Fruit fly (Drosophila melanogaster) whole organism, embryonic: Measurements from ENCODE around the gene Nnp-1.
A peak's percentile ranks its signal among the peaks of the same experiment; 100 is the strongest.

Experiments
- Asciz ChIP-seq: fragments of 200-800 bp; sonication (Bioruptor generic); optimal IDR thresholded peaks from 2 replicates; lab custom pipeline; 2017; ENCODE audit warnings: missing biosample characterization, mild to moderate bottlenecking, missing genetic modification characterization, missing genetic modification reagents
- B-H1 ChIP-seq: fragments of 200-800 bp; sonication (Bioruptor generic); IDR thresholded peaks from 3 replicates; pipeline ENCODE4 v1.3.6; 2022; ENCODE audit warnings: missing biosample characterization, missing genetic modification characterization
- Blimp-1 ChIP-seq: fragments of 200-800 bp; sonication (Bioruptor generic); optimal IDR thresholded peaks from 3 replicates; lab custom pipeline; 2018; ENCODE audit warnings: missing biosample characterization, missing genetic modification characterization, mild to moderate bottlenecking, moderate library complexity, missing genetic modification reagents
- Bteb2 ChIP-seq: fragments of 200-800 bp; sonication (Bioruptor generic); optimal IDR thresholded peaks from 2 replicates; lab custom pipeline; 2016; ENCODE audit warnings: missing biosample characterization, missing genetic modification characterization
- CG10321 ChIP-seq: fragments of 200-800 bp; sonication (Bioruptor generic); IDR thresholded peaks from 2 replicates; pipeline ENCODE4 v1.3.6; 2022; ENCODE audit warnings: missing biosample characterization, missing genetic modification characterization
- CG10565 ChIP-seq: fragments of 200-800 bp; sonication (Bioruptor generic); optimal IDR thresholded peaks from 3 replicates; lab custom pipeline; 2016; ENCODE audit warnings: missing biosample characterization, mild to moderate bottlenecking, missing genetic modification characterization
- CG11695 ChIP-seq: fragments of 200-800 bp; sonication (Bioruptor generic); IDR thresholded peaks from 3 replicates; pipeline ENCODE4 v1.3.6; 2022; ENCODE audit warnings: missing biosample characterization, missing genetic modification characterization
- CG12219 ChIP-seq: fragments of 200-800 bp; sonication (Bioruptor generic); optimal IDR thresholded peaks from 3 replicates; lab custom pipeline; 2018; ENCODE audit warnings: missing biosample characterization, mild to moderate bottlenecking, missing genetic modification characterization
- CG12299 ChIP-seq: fragments of 200-800 bp; sonication (Bioruptor generic); optimal IDR thresholded peaks from 2 replicates; lab custom pipeline; 2018; ENCODE audit warnings: missing biosample characterization, mild to moderate bottlenecking, missing genetic modification characterization
- CG14710 ChIP-seq: fragments of 200-800 bp; sonication (Bioruptor generic); optimal IDR thresholded peaks from 3 replicates; lab custom pipeline; 2019; ENCODE audit warnings: missing biosample characterization, mild to moderate bottlenecking, missing genetic modification characterization, moderate library complexity
- CG15696 ChIP-seq: fragments of 200-800 bp; sonication (Bioruptor generic); optimal IDR thresholded peaks from 2 replicates; lab custom pipeline; 2019; ENCODE audit warnings: missing biosample characterization, mild to moderate bottlenecking, missing genetic modification characterization, moderate library complexity
- CG17361 ChIP-seq: fragments of 200-800 bp; sonication (Bioruptor generic); IDR thresholded peaks from 3 replicates; pipeline ENCODE4 v1.3.6; 2022; ENCODE audit warnings: missing biosample characterization, missing genetic modification characterization
- CG17385 ChIP-seq: fragments of 200-800 bp; sonication (Bioruptor generic); optimal IDR thresholded peaks from 3 replicates; lab custom pipeline; 2018; ENCODE audit warnings: missing biosample characterization, mild to moderate bottlenecking, missing genetic modification characterization
- CG18011 ChIP-seq: fragments of 200-800 bp; sonication (Bioruptor generic); optimal IDR thresholded peaks from 2 replicates; lab custom pipeline; 2017; ENCODE audit warnings: missing biosample characterization, missing genetic modification characterization, mild to moderate bottlenecking, moderate library complexity, missing genotype
- CG2120 ChIP-seq: fragments of 200-800 bp; sonication (Bioruptor generic); optimal IDR thresholded peaks from 3 replicates; lab custom pipeline; 2016; ENCODE audit warnings: missing biosample characterization, missing genetic modification characterization
- CG31224 ChIP-seq: fragments of 200-800 bp; sonication (Bioruptor generic); IDR thresholded peaks from 2 replicates; pipeline ENCODE4 v1.3.6; 2022; ENCODE audit warnings: missing biosample characterization, missing genetic modification characterization
- CG32767 ChIP-seq: fragments of 200-800 bp; sonication (Bioruptor generic); IDR thresholded peaks from 2 replicates; pipeline ENCODE4 v1.3.6; 2022; ENCODE audit warnings: missing biosample characterization, missing genetic modification characterization
- CG32772 ChIP-seq: fragments of 200-800 bp; sonication (Bioruptor generic); IDR thresholded peaks from 2 replicates; pipeline ENCODE4 v1.3.6; 2022; ENCODE audit warnings: missing biosample characterization, missing genetic modification characterization
- CG33213 ChIP-seq: fragments of 200-800 bp; sonication (Bioruptor generic); optimal IDR thresholded peaks from 3 replicates; lab custom pipeline; 2016; ENCODE audit warnings: missing biosample characterization, missing genetic modification characterization
- CG33557 ChIP-seq: fragments of 200-800 bp; sonication (Bioruptor generic); optimal IDR thresholded peaks from 2 replicates; lab custom pipeline; 2019; ENCODE audit warnings: missing biosample characterization, mild to moderate bottlenecking, missing genetic modification characterization, moderate library complexity
- CG4282 ChIP-seq: fragments of 200-800 bp; sonication (Bioruptor generic); optimal IDR thresholded peaks from 2 replicates; lab custom pipeline; 2016; ENCODE audit warnings: missing biosample characterization, missing genetic modification characterization
- CG4360 ChIP-seq: fragments of 200-800 bp; sonication (Bioruptor generic); IDR thresholded peaks from 2 replicates; pipeline ENCODE4 v1.3.6; 2022; ENCODE audit warnings: missing biosample characterization, missing genetic modification characterization
- CG6654 ChIP-seq: fragments of 200-800 bp; sonication (Bioruptor generic); optimal IDR thresholded peaks from 2 replicates; lab custom pipeline; 2017; ENCODE audit warnings: missing biosample characterization, mild to moderate bottlenecking, missing genetic modification characterization
- CG9215 ChIP-seq: fragments of 200-800 bp; sonication (Bioruptor generic); IDR thresholded peaks from 2 replicates; pipeline ENCODE4 v1.3.6; 2022; ENCODE audit warnings: missing biosample characterization, missing genetic modification characterization
- Dbx ChIP-seq: fragments of 200-800 bp; sonication (Bioruptor generic); IDR thresholded peaks from 3 replicates; pipeline ENCODE4 v1.3.6; 2022; ENCODE audit warnings: missing biosample characterization, missing genetic modification characterization
- Dref ChIP-seq: fragments of 200-800 bp; sonication (Bioruptor generic); IDR thresholded peaks from 2 replicates; pipeline ENCODE4 v1.3.6; 2022; ENCODE audit warnings: missing biosample characterization, missing genetic modification characterization
- HLH54F ChIP-seq: fragments of 200-800 bp; sonication (Bioruptor generic); optimal IDR thresholded peaks from 3 replicates; lab custom pipeline; 2016; ENCODE audit warnings: missing biosample characterization, missing genetic modification characterization
- HmgZ ChIP-seq: fragments of 200-800 bp; sonication (Bioruptor generic); optimal IDR thresholded peaks from 2 replicates; lab custom pipeline; 2018; ENCODE audit warnings: missing biosample characterization, mild to moderate bottlenecking, missing genetic modification characterization
- Hmr ChIP-seq: fragments of 200-800 bp; sonication (Bioruptor generic); optimal IDR thresholded peaks from 3 replicates; lab custom pipeline; 2017; ENCODE audit warnings: mild to moderate bottlenecking, missing biosample characterization, missing genetic modification reagents, missing genetic modification characterization
- NK7.1 ChIP-seq: fragments of 200-800 bp; sonication (Bioruptor generic); optimal IDR thresholded peaks from 3 replicates; lab custom pipeline; 2016; ENCODE audit warnings: missing biosample characterization, missing genetic modification characterization
- Opbp ChIP-seq: fragments of 200-800 bp; sonication (Bioruptor generic); IDR thresholded peaks from 3 replicates; pipeline ENCODE4 v1.3.6; 2022; ENCODE audit warnings: missing biosample characterization, missing genetic modification characterization; ENCODE audit not compliant: partially characterized antibody
- Xbp1 ChIP-seq: fragments of 200-800 bp; sonication (Bioruptor generic); optimal IDR thresholded peaks from 3 replicates; lab custom pipeline; 2016; ENCODE audit warnings: missing biosample characterization, mild to moderate bottlenecking, missing genetic modification characterization
- ab ChIP-seq: fragments of 200-800 bp; sonication (Bioruptor generic); optimal IDR thresholded peaks from 2 replicates; lab custom pipeline; 2016; ENCODE audit warnings: missing biosample characterization, missing genetic modification characterization
- ap ChIP-seq: fragments of 200-800 bp; sonication (Bioruptor generic); IDR thresholded peaks from 2 replicates; pipeline ENCODE4 v1.3.6; 2022; ENCODE audit warnings: missing biosample characterization, missing genetic modification characterization
- crp ChIP-seq, 2 experiments: fragments of 200-800 bp; sonication (Bioruptor generic); optimal IDR thresholded peaks; 2 replicates in 1 of 2; 3 replicates in 1 of 2; lab custom pipeline; 2017; ENCODE audit warnings: missing biosample characterization in 2 of 2, missing genetic modification characterization in 2 of 2, mild to moderate bottlenecking in 1 of 2, moderate library complexity in 1 of 2
- exex ChIP-seq: fragments of 200-800 bp; sonication (Bioruptor generic); optimal IDR thresholded peaks from 4 replicates; lab custom pipeline; 2018; ENCODE audit warnings: missing biosample characterization, mild to moderate bottlenecking, missing genetic modification characterization, moderate library complexity
- fd102C ChIP-seq: fragments of 200-800 bp; sonication (Bioruptor generic); optimal IDR thresholded peaks from 2 replicates; lab custom pipeline; 2018; ENCODE audit warnings: missing biosample characterization, mild to moderate bottlenecking, missing genetic modification characterization, moderate library complexity
- fru ChIP-seq: fragments of >200 bp; optimal IDR thresholded peaks from 2 replicates; lab custom pipeline; 2017
- ftz-f1 ChIP-seq: fragments of 200-800 bp; sonication (Bioruptor generic); optimal IDR thresholded peaks from 2 replicates; lab custom pipeline; 2016; ENCODE audit warnings: missing biosample characterization, missing genetic modification characterization
- gce ChIP-seq: fragments of 200-800 bp; sonication (Bioruptor generic); IDR thresholded peaks from 3 replicates; pipeline ENCODE4 v1.3.6; 2022; ENCODE audit warnings: missing biosample characterization, missing genetic modification characterization
- gcm ChIP-seq: fragments of 200-800 bp; sonication (Bioruptor generic); optimal IDR thresholded peaks from 2 replicates; lab custom pipeline; 2019; ENCODE audit warnings: missing biosample characterization, mild to moderate bottlenecking, missing genetic modification characterization, moderate library complexity
- gem ChIP-seq: fragments of 200-800 bp; sonication (Bioruptor generic); optimal IDR thresholded peaks from 2 replicates; lab custom pipeline; 2019; ENCODE audit warnings: missing biosample characterization, mild to moderate bottlenecking, missing genetic modification characterization, moderate library complexity
- hb ChIP-seq: fragments of 200-800 bp; sonication (Bioruptor generic); IDR thresholded peaks from 3 replicates; pipeline ENCODE4 v1.3.6; 2022; ENCODE audit warnings: missing biosample characterization, missing genetic modification characterization; ENCODE audit not compliant: partially characterized antibody
- hkb ChIP-seq, 2 experiments: fragments of 200-800 bp in 1 of 2; fragments of >200 bp in 1 of 2; sonication (Bioruptor generic) in 1 of 2; IDR thresholded peaks in 1 of 2; optimal IDR thresholded peaks in 1 of 2; 2 replicates each; pipeline versions ENCODE4 v1.3.6 to Lab custom; 2017 to 2022; ENCODE audit warnings: missing biosample characterization in 1 of 2, missing genetic modification characterization in 1 of 2
- jigr1 ChIP-seq: fragments of 200-800 bp; sonication (Bioruptor generic); IDR thresholded peaks from 3 replicates; pipeline ENCODE4 v1.3.6; 2022; ENCODE audit warnings: missing biosample characterization, missing genetic modification characterization
- phol ChIP-seq: fragments of 200-800 bp; sonication (Bioruptor generic); optimal IDR thresholded peaks from 3 replicates; lab custom pipeline; 2018; ENCODE audit warnings: missing biosample characterization, mild to moderate bottlenecking, missing genetic modification characterization, moderate library complexity
- stc ChIP-seq: fragments of 200-800 bp; sonication (Bioruptor generic); IDR thresholded peaks from 2 replicates; pipeline ENCODE4 v1.3.6; 2022; ENCODE audit warnings: missing biosample characterization, missing genetic modification characterization
- unpg ChIP-seq: fragments of 200-800 bp; sonication (Bioruptor generic); optimal IDR thresholded peaks from 3 replicates; lab custom pipeline; 2018; ENCODE audit warnings: missing biosample characterization, mild to moderate bottlenecking, missing genetic modification characterization, moderate library complexity

The Nnp-1 gene

DNA sequence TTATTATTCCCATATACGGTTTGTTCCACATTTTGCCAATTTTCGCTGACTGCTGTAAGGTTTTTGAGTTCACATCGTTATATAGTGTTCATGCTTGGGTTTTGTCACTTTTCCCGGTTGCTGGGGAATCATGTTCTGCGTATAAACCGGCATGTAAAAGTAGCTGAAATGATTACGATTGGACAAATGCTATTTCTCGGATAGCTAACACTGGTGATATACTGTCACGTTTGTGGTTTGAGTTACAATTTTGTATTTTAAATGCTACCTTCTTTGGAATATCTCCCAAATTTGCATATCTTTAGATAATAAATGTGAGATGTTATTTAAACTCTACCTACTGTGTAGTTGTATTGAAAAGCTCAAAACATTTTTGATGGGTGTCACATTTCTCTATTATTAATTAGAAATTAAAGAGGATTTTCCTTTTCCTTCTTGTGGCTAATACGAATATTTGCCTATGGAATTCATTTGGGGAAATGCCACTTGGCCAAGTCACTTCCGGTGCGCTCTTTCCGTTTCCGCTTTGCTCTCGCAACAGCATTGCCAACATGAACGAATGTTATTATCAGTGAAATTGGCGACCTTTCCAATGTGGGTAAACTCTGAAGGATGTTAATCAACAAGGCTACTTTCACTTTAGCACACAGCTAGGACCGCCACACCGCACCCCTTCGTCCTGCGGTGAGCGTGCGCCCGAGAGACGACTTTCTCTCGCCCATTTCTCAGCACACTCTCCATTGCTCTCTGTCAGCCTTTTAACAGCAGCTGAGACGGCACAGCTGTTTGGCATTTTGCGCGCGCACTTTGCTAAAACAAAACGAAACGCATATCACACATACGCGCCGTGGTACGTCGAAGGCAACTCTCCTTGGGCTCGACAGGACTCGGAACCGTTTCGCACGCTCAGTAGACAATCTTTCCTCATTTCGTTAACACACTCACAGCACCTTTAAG lies 48.8 kb upstream of the Nnp-1 start, which contains the start of the genes CG16956, CG42784 and CG43850 (continued):
- peak; percentile 68 for TF ChIP-seq Asciz (GFP tag; lab: Kevin White, UChicago)
- TF ChIP-seq CG17385 (GFP tag; lab: Kevin White, UChicago): peak; percentile 78
- TF ChIP-seq hb (GFP tag; lab: Robert Waterston, UW): no peak
- TF ChIP-seq CG33213 (GFP tag; lab: Kevin White, UChicago): peak; percentile 30
- no peak for TF ChIP-seq CG6654
- no peak for TF ChIP-seq CG32767 (GFP tag; lab: Robert Waterston, UW)
- no peak for TF ChIP-seq phol
- peak; percentile 13 for TF ChIP-seq CG18011 (GFP tag; lab: Kevin White, UChicago)
- TF ChIP-seq Xbp1 (GFP tag; lab: Kevin White, UChicago): no peak
- TF ChIP-seq hkb (optimal IDR thresholded peaks at IDR 0.05; lab: Kevin White, UChicago): no peak
- no peak; the same call in 1 of the 2 replicates for TF ChIP-seq hkb (GFP tag; IDR thresholded peaks at IDR 0.05; lab: Robert Waterston, UW)
- no peak for TF ChIP-seq stc (GFP tag; lab: Robert Waterston, UW)
- TF ChIP-seq ab (GFP tag; lab: Kevin White, UChicago): no peak
- TF ChIP-seq NK7.1: no peak
- no peak for TF ChIP-seq CG10565
- TF ChIP-seq unpg: peak; percentile 67
- no peak for TF ChIP-seq gem
- TF ChIP-seq Opbp (GFP tag; lab: Robert Waterston, UW): no peak
- TF ChIP-seq HLH54F (GFP tag; lab: Kevin White, UChicago): no peak
- no peak for TF ChIP-seq CG14710
- TF ChIP-seq CG17361 (GFP tag; lab: Robert Waterston, UW): no peak
- peak; percentile 2 for TF ChIP-seq HmgZ
- no peak for TF ChIP-seq ap
- peak; percentile 94 for TF ChIP-seq Hmr (GFP tag; lab: Kevin White, UChicago)
- no peak for TF ChIP-seq ftz-f1 (GFP tag; lab: Kevin White, UChicago)
- no peak; the same call in 1 of the 2 replicates for TF ChIP-seq CG10321 (GFP tag; lab: Robert Waterston, UW)
- no peak for TF ChIP-seq Dbx (GFP tag; lab: Robert Waterston, UW)
- TF ChIP-seq fru (lab: Kevin White, UChicago): no peak
- TF ChIP-seq CG12219 (GFP tag; lab: Kevin White, UChicago): peak; percentile 75
- peak; percentile 25; the same call in 1 of the 2 replicates for TF ChIP-seq CG31224 (GFP tag; lab: Robert Waterston, UW)
- TF ChIP-seq CG4282 (GFP tag; lab: Kevin White, UChicago): no peak
- no peak for TF ChIP-seq Bteb2 (GFP tag; lab: Kevin White, UChicago)
- TF ChIP-seq B-H1 (GFP tag; lab: Robert Waterston, UW): no peak
- TF ChIP-seq CG12299: peak; percentile 82
- TF ChIP-seq CG4360 (GFP tag; lab: Robert Waterston, UW): no peak
- no peak for TF ChIP-seq CG32772 (GFP tag; lab: Robert Waterston, UW)
- peak; percentile 48 for TF ChIP-seq exex
- no peak for TF ChIP-seq CG33557 (GFP tag; lab: Kevin White, UChicago)
- no peak for TF ChIP-seq gcm (GFP tag; lab: Kevin White, UChicago)
- no peak for TF ChIP-seq jigr1 (GFP tag; lab: Robert Waterston, UW)
- TF ChIP-seq crp (GFP tag; optimal IDR thresholded peaks at IDR 0.05; lab: Kevin White, UChicago): peak in 1 of 2 experiments; percentile 42
- no peak for TF ChIP-seq Blimp-1 (GFP tag; lab: Kevin White, UChicago)
- TF ChIP-seq fd102C (GFP tag; lab: Kevin White, UChicago): no peak
- no peak; the same call in 1 of the 2 replicates for TF ChIP-seq CG9215 (GFP tag; lab: Robert Waterston, UW)
- TF ChIP-seq CG15696 (tag; lab: Kevin White, UChicago): no peak
- TF ChIP-seq CG2120: no peak
- TF ChIP-seq gce (GFP tag; lab: Robert Waterston, UW): 0 out of 3 replicates have a peak, but pooled peaks have one; percentile 52
- TF ChIP-seq CG11695 (GFP tag; lab: Robert Waterston, UW): peak; percentile 20; the same call in 1 of the 3 replicates
- no peak for TF ChIP-seq Dref
